Worm (Caenorhabditis elegans) whole organism, early embryonic: ENCODE measurements around the gene str-226.

Experiments used
- B0310.2 ChIP-seq: sonication (generic microtip); optimal IDR thresholded peaks from 2 replicates; lab custom pipeline; 2016; ENCODE audit warnings: mild to moderate bottlenecking, missing genetic modification characterization, missing compliant biosample characterization
- F13C5.2 ChIP-seq: sonication (generic microtip); optimal IDR thresholded peaks from 2 replicates; lab custom pipeline; 2017; ENCODE audit warnings: mild to moderate bottlenecking, missing genetic modification characterization, inconsistent platforms, missing compliant biosample characterization
- aly-1 ChIP-seq: sonication (generic microtip); optimal IDR thresholded peaks from 2 replicates; lab custom pipeline; 2016; ENCODE audit warnings: missing genetic modification characterization, missing compliant biosample characterization
- ama-1 ChIP-seq: fragments of 150-350 bp; optimal IDR thresholded peaks from 2 replicates; lab custom pipeline; 2014
- ceh-13 ChIP-seq: fragments of 200-800 bp; sonication (Bioruptor generic); optimal IDR thresholded peaks from 2 replicates; lab custom pipeline; 2018; ENCODE audit warnings: mild to moderate bottlenecking, missing genetic modification characterization, missing compliant biosample characterization
- ceh-36 ChIP-seq: sonication (generic microtip); optimal IDR thresholded peaks from 2 replicates; lab custom pipeline; 2016; ENCODE audit warnings: missing genetic modification characterization, inconsistent platforms, missing compliant biosample characterization
- ets-7 ChIP-seq: sonication (generic microtip); optimal IDR thresholded peaks from 2 replicates; lab custom pipeline; 2016; ENCODE audit warnings: missing genotype, missing genetic modification characterization, missing compliant biosample characterization
- flt-1 ChIP-seq: fragments of 200-800 bp; sonication (Bioruptor generic); IDR thresholded peaks from 2 replicates; pipeline ENCODE4 v1.3.6; 2022; ENCODE audit warnings: missing genetic modification characterization, missing compliant biosample characterization
- hmbx-1 ChIP-seq: sonication (generic microtip); optimal IDR thresholded peaks from 2 replicates; lab custom pipeline; 2016; ENCODE audit warnings: mild to moderate bottlenecking, missing genetic modification characterization, missing compliant biosample characterization
- hmg-4 ChIP-seq: fragments of 200-800 bp; sonication (Bioruptor generic); optimal IDR thresholded peaks from 2 replicates; lab custom pipeline; 2018; ENCODE audit warnings: mild to moderate bottlenecking, missing genetic modification characterization, missing compliant biosample characterization
- hnd-1 ChIP-seq: sonication (generic microtip); optimal IDR thresholded peaks from 2 replicates; lab custom pipeline; 2016; ENCODE audit warnings: missing genetic modification characterization, missing compliant biosample characterization
- pes-1 ChIP-seq: fragments of 200-800 bp; sonication (Bioruptor generic); IDR thresholded peaks from 2 replicates; pipeline ENCODE4 v1.3.6; 2022; ENCODE audit warnings: missing genetic modification reagents, missing genetic modification characterization, missing compliant biosample characterization
- scrt-1 ChIP-seq: fragments of 200-800 bp; sonication (Bioruptor generic); IDR thresholded peaks from 2 replicates; pipeline ENCODE4 v1.3.6; 2022; ENCODE audit warnings: missing genetic modification characterization, missing compliant biosample characterization
- sea-1 ChIP-seq: fragments of 200-800 bp; sonication (Bioruptor generic); conservative IDR thresholded peaks from 2 replicates; pipeline ENCODE4 v1.3.6; 2022; ENCODE audit warnings: missing genetic modification characterization, missing compliant biosample characterization
- tbx-11 ChIP-seq: fragments of 200-800 bp; sonication (Bioruptor generic); IDR thresholded peaks from 2 replicates; pipeline ENCODE4 v1.3.6; 2022; ENCODE audit warnings: missing genetic modification characterization, missing compliant biosample characterization
- tbx-37 ChIP-seq: fragments of 200-800 bp; sonication (Bioruptor generic); conservative IDR thresholded peaks from 2 replicates; pipeline ENCODE4 v1.3.6; 2022; ENCODE audit warnings: missing genetic modification reagents, missing genetic modification characterization, missing compliant biosample characterization
- tra-4 ChIP-seq: sonication (generic microtip); optimal IDR thresholded peaks from 2 replicates; lab custom pipeline; 2017; ENCODE audit warnings: missing genetic modification characterization, missing compliant biosample characterization

The str-226 gene

ce11 chrV:3512381-3512780, at the start of gene str-226:
TSS of gene str-226 (plus strand) at chrV:3512681.
- TF ChIP-seq tra-4 (tag; lab: Kevin White, UChicago) (no peak), F13C5.2 (tag; lab: Kevin White, UChicago) (no peak)

- TF ChIP-seq ets-7 (tag; lab: Kevin White, UChicago): no peak
- TF ChIP-seq aly-1: no peak
- no peak for TF ChIP-seq hnd-1 (tag; lab: Kevin White, UChicago)
- no peak for TF ChIP-seq B0310.2 (tag; lab: Kevin White, UChicago)
- TF ChIP-seq tbx-11: no peak
Measured at ce11 chrV:3463514-3463913, 49.0 kb upstream of the str-226 start, which contains the start of gene slc-28.1. TSS of gene slc-28.1 (plus strand) at chrV:3463814.

- TF ChIP-seq tbx-11 (no peak), ama-1 (no peak), hmg-4 (GFP tag; lab: Kevin White, UChicago) (no peak), ceh-13 (GFP tag; lab: Kevin White, UChicago) (no peak), flt-1 (GFP tag; lab: Robert Waterston, UW) (no peak), tbx-37 (GFP tag; lab: Robert Waterston, UW) (no peak), pes-1 (GFP tag; lab: Robert Waterston, UW) (no peak), ceh-36 (tag; lab: Kevin White, UChicago) (no peak), tra-4 (tag; lab: Kevin White, UChicago) (no peak)
Measured at ce11 chrV:3464897-3465296, 47.6 kb upstream of the str-226 start.

- no peak for TF ChIP-seq pes-1 (GFP tag; lab: Robert Waterston, UW)
- TF ChIP-seq F13C5.2 (tag; lab: Kevin White, UChicago): no peak
- TF ChIP-seq hnd-1 (tag; lab: Kevin White, UChicago): no peak
- TF ChIP-seq ets-7 (tag; lab: Kevin White, UChicago): no peak
- no peak for TF ChIP-seq ceh-36 (tag; lab: Kevin White, UChicago)
- no peak for TF ChIP-seq B0310.2 (tag; lab: Kevin White, UChicago)
- TF ChIP-seq hmbx-1: no peak
- TF ChIP-seq scrt-1 (GFP tag; lab: Robert Waterston, UW): no peak
- no peak for TF ChIP-seq ama-1
- no peak for TF ChIP-seq tbx-11
- no peak for TF ChIP-seq sea-1 (GFP tag; lab: Robert Waterston, UW)
- TF ChIP-seq hmg-4 (GFP tag; lab: Kevin White, UChicago): no peak
- TF ChIP-seq flt-1 (GFP tag; lab: Robert Waterston, UW): no peak
- TF ChIP-seq aly-1: no peak
- no peak for TF ChIP-seq tra-4 (tag; lab: Kevin White, UChicago)
- TF ChIP-seq tbx-37 (GFP tag; lab: Robert Waterston, UW): no peak
Measured at ce11 chrV:3468436-3468835, 44.0 kb upstream of the str-226 start, which contains the start of gene gst-33. TSS of gene gst-33 (minus strand) at chrV:3468562.

ce11 chrV:3470782-3471181, 41.7 kb upstream of the str-226 start, which contains the start of gene srbc-29:
TSS of gene srbc-29 (minus strand) at chrV:3470882.
- no peak for TF ChIP-seq ceh-36 (tag; lab: Kevin White, UChicago)
- no peak for TF ChIP-seq B0310.2 (tag; lab: Kevin White, UChicago)
- TF ChIP-seq flt-1 (GFP tag; lab: Robert Waterston, UW): no peak
- TF ChIP-seq pes-1 (GFP tag; lab: Robert Waterston, UW): no peak
- TF ChIP-seq tbx-37 (GFP tag; lab: Robert Waterston, UW): no peak
- no peak for TF ChIP-seq tra-4 (tag; lab: Kevin White, UChicago)
- no peak for TF ChIP-seq hnd-1 (tag; lab: Kevin White, UChicago)
- TF ChIP-seq aly-1: no peak
- no peak for TF ChIP-seq hmbx-1
- TF ChIP-seq sea-1 (GFP tag; lab: Robert Waterston, UW): no peak

- no peak for TF ChIP-seq sea-1 (GFP tag; lab: Robert Waterston, UW)
- no peak for TF ChIP-seq tbx-11
- TF ChIP-seq hnd-1 (tag; lab: Kevin White, UChicago): no peak
- no peak for TF ChIP-seq aly-1
- TF ChIP-seq flt-1 (GFP tag; lab: Robert Waterston, UW): no peak
- no peak for TF ChIP-seq hmbx-1
- no peak for TF ChIP-seq pes-1 (GFP tag; lab: Robert Waterston, UW)
- no peak for TF ChIP-seq B0310.2 (tag; lab: Kevin White, UChicago)
- no peak for TF ChIP-seq ets-7 (tag; lab: Kevin White, UChicago)
- TF ChIP-seq scrt-1 (GFP tag; lab: Robert Waterston, UW): no peak
- TF ChIP-seq ceh-36 (tag; lab: Kevin White, UChicago): no peak
- no peak for TF ChIP-seq tbx-37 (GFP tag; lab: Robert Waterston, UW)
Measured at ce11 chrV:3475021-3475420, 37.5 kb upstream of the str-226 start, which contains the start of gene oac-2. TSS of gene oac-2 (minus strand) at chrV:3475121.

- TF ChIP-seq flt-1 (GFP tag; lab: Robert Waterston, UW) (no peak), ceh-13 (GFP tag; lab: Kevin White, UChicago) (no peak), scrt-1 (GFP tag; lab: Robert Waterston, UW) (no peak)
Measured at ce11 chrV:3476228-3476627, 36.3 kb upstream of the str-226 start.

- TF ChIP-seq hnd-1 (tag; lab: Kevin White, UChicago): no peak
- no peak for TF ChIP-seq flt-1 (GFP tag; lab: Robert Waterston, UW)
- TF ChIP-seq B0310.2 (tag; lab: Kevin White, UChicago): no peak
- no peak for TF ChIP-seq tra-4 (tag; lab: Kevin White, UChicago)
- no peak for TF ChIP-seq pes-1 (GFP tag; lab: Robert Waterston, UW)
- TF ChIP-seq aly-1: no peak
- TF ChIP-seq ceh-13 (GFP tag; lab: Kevin White, UChicago): no peak
- no peak for TF ChIP-seq ceh-36 (tag; lab: Kevin White, UChicago)
- TF ChIP-seq hmg-4 (GFP tag; lab: Kevin White, UChicago): no peak
Measured at ce11 chrV:3477496-3477895, 35.0 kb upstream of the str-226 start, which contains the start of gene srbc-31. TSS of gene srbc-31 (minus strand) at chrV:3477596.
